Fruit fly (Drosophila melanogaster) whole organism, larva: ENCODE measurements around the gene CG14332.

Experiments
- noc ChIP-seq: fragments of 200-800 bp; sonication (Bioruptor generic); optimal IDR thresholded peaks from 3 replicates; lab custom pipeline; 2019; ENCODE audit warnings: missing biosample characterization, mild to moderate bottlenecking, missing genetic modification characterization, moderate library complexity

CG14332 gene

DNA sequence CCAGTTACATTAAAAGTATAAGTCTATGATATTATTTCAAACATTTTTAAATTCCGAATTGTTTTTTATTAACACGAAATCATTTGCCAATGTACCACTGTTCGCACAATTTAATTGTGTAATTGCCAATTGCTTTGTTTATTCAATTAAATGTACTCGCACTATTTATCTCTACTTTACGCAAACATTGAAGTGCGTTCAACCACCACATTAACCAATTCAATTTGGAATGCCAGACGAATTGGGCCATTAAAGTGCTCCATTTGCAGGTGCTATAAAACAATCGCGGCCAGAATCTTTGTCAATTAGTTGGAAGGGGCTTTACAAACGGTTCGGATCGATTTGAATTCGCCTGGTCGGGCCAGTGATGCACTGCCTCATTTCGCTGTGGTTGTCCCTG is 11.2 kb downstream of the CG14332 start, which contains the start of gene CG5863:
TSS of gene CG5863 (plus strand) at position 301 of the 400 bp plus-strand sequence.
- no peak for TF ChIP-seq noc

DNA sequence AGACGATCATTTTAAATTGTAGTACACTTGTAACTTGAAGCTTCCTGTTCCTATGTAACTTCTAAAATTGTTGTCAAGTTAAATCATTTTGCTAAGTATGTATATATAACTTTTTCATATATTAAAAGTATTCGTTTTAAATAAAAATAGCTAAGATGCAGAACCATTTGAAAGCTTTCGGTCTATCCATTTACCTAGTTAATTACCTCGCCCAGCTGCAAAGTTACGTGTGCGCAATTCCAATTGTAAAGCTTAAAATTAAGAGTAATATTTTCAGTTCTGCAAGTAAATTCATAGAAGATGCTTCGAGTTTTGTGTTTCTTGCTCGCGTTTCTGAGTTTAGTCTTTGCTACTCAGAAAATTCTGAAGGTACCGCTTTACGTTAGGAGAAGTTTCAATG is 12.7 kb downstream of the CG14332 start, which contains the start of gene CG5860:
TSS of gene CG5860 (plus strand) at position 301 of the 400 bp plus-strand sequence.
- no peak for TF ChIP-seq noc

DNA sequence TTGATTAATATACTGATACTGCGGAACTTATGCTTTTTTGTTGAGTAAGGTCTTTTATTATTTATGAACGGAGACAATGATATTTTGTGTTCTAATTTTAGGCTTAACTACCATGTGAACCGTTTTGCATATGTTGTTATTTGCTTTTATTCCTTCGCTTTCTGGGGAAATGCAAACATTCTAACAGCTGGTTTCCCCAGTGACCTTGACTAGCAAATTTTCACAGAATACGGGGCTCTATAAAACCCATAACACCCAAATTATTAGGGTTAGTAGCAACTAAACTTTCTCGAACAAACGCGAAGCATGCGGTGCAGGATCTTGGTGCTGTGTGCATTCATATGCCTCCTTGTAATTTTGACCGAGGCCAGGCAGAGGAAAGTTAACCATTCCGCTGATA is 14.4 kb downstream of the CG14332 start, which contains the start of gene CG17283:
TSS of gene CG17283 (plus strand) at position 301 of the 400 bp plus-strand sequence.
- TF ChIP-seq noc = no peak

dm6 chr3R:17406411-17406810 is 15.6 kb downstream of the CG14332 start, which contains the start of the genes CG42824 and CG42798:
CG42824 (minus strand) TSS chr3R:17406511.
CG42798 (plus strand) TSS chr3R:17406678.
- no peak for TF ChIP-seq noc

- no peak for TF ChIP-seq noc
Observed at dm6 chr3R:17405009-17405408, 17.0 kb downstream of the CG14332 start, which contains the start of gene CG42823. CG42823 (minus strand) TSS chr3R:17405109.

dm6 chr3R:17404155-17404554 is 17.8 kb downstream of the CG14332 start:
- TF ChIP-seq noc = peak; percentile 48

DNA sequence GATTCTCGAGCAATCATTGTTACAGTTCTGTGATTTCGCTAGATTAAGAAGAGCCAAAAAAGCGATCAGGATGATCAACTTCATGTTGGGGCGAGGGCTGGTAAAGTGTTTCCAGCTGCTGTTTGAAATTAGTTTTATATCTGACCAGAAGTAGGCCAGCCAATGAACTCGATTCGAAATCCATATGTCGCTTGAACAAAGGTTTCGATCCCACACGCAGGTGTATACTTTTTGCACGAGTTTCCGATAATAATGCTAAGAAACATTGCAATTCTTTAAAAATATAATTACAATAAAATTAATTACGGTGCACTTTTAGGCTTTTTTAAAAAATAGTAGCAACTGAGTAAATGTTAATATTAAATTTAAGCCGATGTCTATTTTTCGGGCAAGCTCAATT is 18.4 kb downstream of the CG14332 start, which contains the start of gene CG34280:
TSS of gene CG34280 (minus strand) at position 101 of the 400 bp plus-strand sequence.
- no peak for TF ChIP-seq noc

DNA sequence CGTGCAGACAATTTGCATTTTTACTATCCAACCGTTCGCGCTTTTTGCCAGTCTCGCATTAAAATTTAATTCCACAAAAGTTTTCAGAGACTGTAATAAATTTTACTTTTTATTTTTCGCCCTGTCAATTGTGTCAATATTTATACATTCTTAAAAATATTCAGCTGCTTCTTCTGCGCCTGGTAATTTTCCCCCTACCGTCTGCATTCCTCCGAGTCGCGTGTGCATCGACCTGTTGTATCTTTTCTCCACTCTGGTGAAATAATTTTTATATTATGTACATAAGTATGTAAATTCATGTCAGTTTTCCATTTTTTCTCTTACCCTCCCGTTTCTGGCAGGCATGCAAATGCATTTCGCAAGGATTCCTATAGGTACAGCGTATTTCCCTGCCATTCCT is 18.8 kb downstream of the CG14332 start, which contains the start of gene CG34279:
TSS of gene CG34279 (minus strand) at position 101 of the 400 bp plus-strand sequence.
- TF ChIP-seq noc = no peak

dm6 chr3R:17402434-17402833 is 19.6 kb downstream of the CG14332 start, which contains the start of gene Sur-8:
Sur-8 (minus strand) TSS chr3R:17402515.
- no peak for TF ChIP-seq noc

dm6 chr3R:17401289-17401752 is 20.7 kb downstream of the CG14332 start:
- no peak for TF ChIP-seq noc

- no peak for TF ChIP-seq noc
Observed at dm6 chr3R:17400675-17401118, 21.3 kb downstream of the CG14332 start.

- no peak for TF ChIP-seq noc
Observed at dm6 chr3R:17400102-17400501, 21.9 kb downstream of the CG14332 start.

DNA sequence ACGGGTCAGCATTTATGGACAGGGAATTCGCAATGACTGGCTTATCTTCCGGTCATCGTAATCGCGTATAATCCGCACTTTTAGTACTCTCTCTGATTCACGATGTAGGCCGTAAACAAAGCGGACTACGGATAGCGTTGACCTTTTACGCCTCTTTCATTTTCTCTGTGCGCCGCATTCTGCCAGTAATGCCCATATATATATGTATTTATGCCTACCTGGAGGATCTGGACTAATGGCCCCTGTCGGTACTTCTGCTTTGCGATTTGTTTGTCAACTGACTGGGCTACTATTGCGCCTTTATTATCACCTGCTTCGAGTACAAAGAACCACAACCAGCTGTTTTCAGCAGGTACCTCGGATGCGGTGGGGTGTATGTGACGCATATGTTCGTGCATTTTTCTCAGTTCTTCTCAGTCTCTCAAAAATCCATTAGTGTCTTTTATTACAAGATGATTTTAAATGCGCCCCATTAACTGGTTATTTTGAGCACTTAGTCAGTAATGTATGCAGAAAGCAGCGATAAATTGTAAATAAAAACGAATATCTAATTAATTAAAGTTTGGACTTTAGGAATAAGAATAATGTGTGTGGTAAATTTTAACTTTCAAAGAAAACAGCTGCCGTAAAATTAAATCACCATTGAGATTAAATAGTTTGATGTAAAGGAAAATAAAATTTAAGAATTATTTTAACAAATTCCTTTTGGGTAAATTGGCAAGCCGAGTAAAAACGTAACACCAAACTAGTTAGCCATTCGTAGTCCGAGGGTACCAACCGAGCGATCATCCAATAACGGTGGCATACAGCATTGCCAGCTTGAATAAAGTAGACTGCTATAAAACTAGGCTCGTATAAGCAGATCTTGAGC is 27.4 kb downstream of the CG14332 start, which contains the start of gene CREG:
TSS of gene CREG (minus strand) at position 323 of the 871 bp plus-strand sequence.
- peak; percentile 69 for TF ChIP-seq noc

DNA sequence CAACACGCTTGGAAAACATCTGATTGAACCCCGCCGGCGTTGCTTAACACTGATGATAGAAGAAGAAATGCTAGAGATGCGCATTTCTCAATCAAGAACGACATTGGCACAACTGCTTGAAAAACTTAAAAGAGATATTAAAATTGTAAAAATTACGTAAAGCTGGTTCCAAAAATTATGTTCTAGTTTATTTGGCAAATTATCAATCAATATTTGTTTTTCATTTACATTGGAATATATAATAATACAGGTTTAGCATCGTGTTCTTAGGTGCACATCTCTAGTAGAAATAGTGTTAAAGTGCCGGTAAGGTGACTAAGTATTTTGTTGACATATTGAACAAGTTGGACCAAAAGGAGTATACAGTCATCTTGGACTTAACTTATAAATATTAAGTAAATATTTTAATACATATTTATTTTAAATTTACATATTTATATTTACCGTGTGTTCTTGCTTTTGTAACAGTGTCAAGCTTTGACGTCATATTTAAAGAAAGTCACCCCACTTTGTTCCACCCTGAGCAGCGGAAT is 30.6 kb downstream of the CG14332 start, which contains the start of the genes Brf and sds22:
TSS of gene Brf (minus strand) at position 25 of the 533 bp plus-strand sequence.
TSS of gene sds22 (plus strand) at position 282 of the 533 bp plus-strand sequence.
- TF ChIP-seq noc = peak; percentile 97

- TF ChIP-seq noc = peak; percentile 32
Observed at dm6 chr3R:17386168-17386819, 35.7 kb downstream of the CG14332 start.

dm6 chr3R:17385329-17386019 is 36.5 kb downstream of the CG14332 start:
- no peak for TF ChIP-seq noc
